Worm (Caenorhabditis elegans) whole organism, L2 larva: ENCODE results near the gene R10E11.5.

ENCODE experiments used
- ama-1 ChIP-seq: fragments of 150-350 bp; optimal IDR thresholded peaks from 2 replicates; lab custom pipeline; 2018; ENCODE audit warnings: inconsistent platforms
- blmp-1 ChIP-seq: sonication (generic microtip); optimal IDR thresholded peaks from 2 replicates; lab custom pipeline; 2017; ENCODE audit warnings: missing genetic modification characterization, mild to moderate bottlenecking, missing compliant biosample characterization, antibody characterized with exemption, moderate library complexity; ENCODE audit not compliant: insufficient read depth
- elt-3 ChIP-seq: sonication (generic microtip); optimal IDR thresholded peaks from 2 replicates; lab custom pipeline; 2017; ENCODE audit warnings: missing biosample characterization, missing genetic modification characterization
- lsy-2 ChIP-seq, 2 experiments: fragments of 150-350 bp in 1 of 2; sonication (generic microtip) in 1 of 2; optimal IDR thresholded peaks; 2 replicates each; lab custom pipeline; 2014 to 2017; ENCODE audit warnings: missing biosample characterization in 2 of 2, missing genetic modification characterization in 2 of 2
- sma-9 ChIP-seq, 2 experiments: fragments of 150-350 bp in 1 of 2; sonication (generic microtip) in 1 of 2; optimal IDR thresholded peaks; 2 replicates each; lab custom pipeline; 2014 to 2016; ENCODE audit warnings: missing genetic modification characterization in 2 of 2, mild to moderate bottlenecking in 1 of 2, missing biosample characterization in 1 of 2, missing compliant biosample characterization in 1 of 2, missing genetic modification reagents in 1 of 2, moderate library complexity in 1 of 2
- snpc-4 ChIP-seq: fragments of 150-350 bp; optimal IDR thresholded peaks from 2 replicates; lab custom pipeline; 2014; ENCODE audit warnings: missing biosample characterization, missing genetic modification characterization
- unc-62 ChIP-seq: fragments of 150-350 bp; optimal IDR thresholded peaks from 2 replicates; lab custom pipeline; 2014; ENCODE audit warnings: missing biosample characterization, missing genetic modification reagents, missing genetic modification characterization
- ztf-11 ChIP-seq: sonication (generic microtip); optimal IDR thresholded peaks from 2 replicates; lab custom pipeline; 2017; ENCODE audit warnings: missing biosample characterization, missing genetic modification characterization

ce11 chrIII:9798478-9799157 lies 9.2 kb upstream of the R10E11.5 start, which contains the start of gene ZK632.2:
- TF ChIP-seq blmp-1 (no peak), ama-1 (lab: Kevin White, UChicago) (no peak), snpc-4 (tag; lab: Kevin White, UChicago) (no peak), unc-62 (GFP tag; lab: Kevin White, UChicago) (no peak), ztf-11 (tag; lab: Kevin White, UChicago) (no peak), elt-3 (tag; lab: Kevin White, UChicago) (no peak), lsy-2 (tag; optimal IDR thresholded peaks at IDR 0.05; lab: Kevin White, UChicago) (peak in 1 of 2 experiments; percentile 17), sma-9 (GFP tag; optimal IDR thresholded peaks at IDR 0.05; lab: Kevin White, UChicago) (no peak), sma-9 (tag; optimal IDR thresholded peaks at IDR 0.05; lab: Kevin White, UChicago) (no peak)
